Comparison of ENCODE assay signal across 1 fruit fly cellular context in the genomic region with DNA sequence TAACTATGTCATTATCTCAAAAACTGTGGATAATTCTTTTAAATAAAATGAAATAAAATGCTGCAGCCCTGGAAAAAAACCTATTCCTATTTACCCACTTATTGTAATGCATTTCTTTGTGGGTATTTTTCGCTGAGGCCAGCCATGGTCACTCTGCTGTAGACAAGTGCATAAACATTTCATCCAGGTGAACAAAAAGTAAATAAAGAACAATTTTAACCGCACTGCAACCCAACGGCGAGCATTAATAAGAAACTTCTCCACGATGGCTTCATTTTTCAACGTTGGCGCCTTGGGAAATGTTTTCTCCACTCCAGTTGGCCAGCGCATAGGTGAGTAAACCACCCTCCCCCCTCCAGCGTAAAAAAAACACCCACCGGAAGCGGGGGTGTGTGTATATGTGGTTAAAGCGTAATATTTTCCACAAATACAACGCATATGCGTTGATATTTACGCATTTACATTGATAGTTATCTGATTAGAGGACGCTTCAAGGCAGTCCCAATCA.
A peak's percentile ranks its signal among the peaks of the same experiment; 100 is the strongest.
TF ChIP-seq lines count a peak whose summit lies in the region.

Gene CG3529, plus strand, starts transcription at position 134 of the 508 bp plus-strand sequence.

TF ChIP-seq in whole organism, embryonic, 481 proteins besides CTCF, POLR2A, EP300 and RAD21 (continued from another document):
- TF ChIP-seq Poxn (GFP tag; IDR thresholded peaks at IDR 0.05; lab: Robert Waterston, UW) (no peak), gcm2 (GFP tag; optimal IDR thresholded peaks at IDR 0.05; lab: Kevin White, UChicago) (no peak), CG11504 (tag; optimal IDR thresholded peaks at IDR 0.05; lab: Kevin White, UChicago) (peak; percentile 45), Fer1 (GFP tag; optimal IDR thresholded peaks at IDR 0.05; lab: Kevin White, UChicago) (peak; percentile 62), vvl (GFP tag; IDR thresholded peaks at IDR 0.05; lab: Robert Waterston, UW) (peak; percentile 57), CG10654 (GFP tag; optimal IDR thresholded peaks at IDR 0.05; lab: Kevin White, UChicago) (no peak), ttk (GFP tag; IDR thresholded peaks at IDR 0.05; lab: Robert Waterston, UW) (peak; percentile 23; the same call in 1 of the 2 replicates), CG9797 (GFP tag; optimal IDR thresholded peaks at IDR 0.05; lab: Kevin White, UChicago) (peak; percentile 80), HmgZ (tag; optimal IDR thresholded peaks at IDR 0.05; lab: Kevin White, UChicago) (peak; percentile 3), HLH54F (GFP tag; optimal IDR thresholded peaks at IDR 0.05; lab: Kevin White, UChicago) (peak; percentile 5), CG7987 (GFP tag; optimal IDR thresholded peaks at IDR 0.05; lab: Kevin White, UChicago) (peak; percentile 4), CG9437 (GFP tag; optimal IDR thresholded peaks at IDR 0.05; lab: Kevin White, UChicago) (no peak), CG15514 (GFP tag; optimal IDR thresholded peaks at IDR 0.05; lab: Kevin White, UChicago) (peak; percentile 73), CG6791 (GFP tag; IDR thresholded peaks at IDR 0.05; lab: Robert Waterston, UW; ENCODE audit: partially characterized antibody) (0 out of 3 replicates have a peak, but pooled peaks have one; percentile 46), NfI (GFP tag; optimal IDR thresholded peaks at IDR 0.05; lab: Kevin White, UChicago) (peak; percentile 40), CG18619 (GFP tag; optimal IDR thresholded peaks at IDR 0.05; lab: Kevin White, UChicago) (no peak), bab2 (GFP tag; optimal IDR thresholded peaks at IDR 0.05; lab: Kevin White, UChicago) (no peak), CG2199 (GFP tag; IDR thresholded peaks at IDR 0.05; lab: Robert Waterston, UW) (no peak), Bdp1 (GFP tag; optimal IDR thresholded peaks at IDR 0.05; lab: Kevin White, UChicago) (peak; percentile 19), Neu2 (GFP tag; optimal IDR thresholded peaks at IDR 0.05; lab: Kevin White, UChicago; ENCODE audit: borderline replicate concordance) (no peak), CG15601 (tag; optimal IDR thresholded peaks at IDR 0.05; lab: Kevin White, UChicago) (peak; percentile 45), Adf1 (GFP tag; IDR thresholded peaks at IDR 0.05; lab: Robert Waterston, UW) (no peak), Usf (GFP tag; optimal IDR thresholded peaks at IDR 0.05; lab: Kevin White, UChicago) (no peak), slp2 (GFP tag; optimal IDR thresholded peaks at IDR 0.05; lab: Kevin White, UChicago) (peak; percentile 17), Sin3A (optimal IDR thresholded peaks at IDR 0.05; lab: Kevin White, UChicago) (peak; percentile 25), CG11696 (GFP tag; IDR thresholded peaks at IDR 0.05; lab: Robert Waterston, UW) (no peak), Hr39 (optimal IDR thresholded peaks at IDR 0.05; lab: Kevin White, UChicago) (no peak), grn (GFP tag; optimal IDR thresholded peaks at IDR 0.05; lab: Kevin White, UChicago) (no peak), CG3847 (GFP tag; IDR thresholded peaks at IDR 0.05; lab: Robert Waterston, UW) (peak; percentile 48; the same call in 1 of the 2 replicates), Sox100B (GFP tag; optimal IDR thresholded peaks at IDR 0.05; lab: Kevin White, UChicago) (peak; percentile 57), Sox102F (GFP tag; optimal IDR thresholded peaks at IDR 0.05; lab: Kevin White, UChicago) (peak; percentile 21), CG2116 (GFP tag; optimal IDR thresholded peaks at IDR 0.05; lab: Kevin White, UChicago) (peak; percentile 53), pita (GFP tag; optimal IDR thresholded peaks at IDR 0.05; lab: Kevin White, UChicago) (no peak), grau (tag; optimal IDR thresholded peaks at IDR 0.05; lab: Kevin White, UChicago) (peak; percentile 39), CG1602 (GFP tag; optimal IDR thresholded peaks at IDR 0.05; lab: Kevin White, UChicago) (peak; percentile 5), D19A (tag; optimal IDR thresholded peaks at IDR 0.05; lab: Kevin White, UChicago) (peak; percentile 44), CG11695 (GFP tag; IDR thresholded peaks at IDR 0.05; lab: Robert Waterston, UW) (no peak), phol (tag; optimal IDR thresholded peaks at IDR 0.05; lab: Kevin White, UChicago) (peak; percentile 71), Optix (GFP tag; IDR thresholded peaks at IDR 0.05; lab: Robert Waterston, UW) (no peak), chn (GFP tag; optimal IDR thresholded peaks at IDR 0.05; lab: Kevin White, UChicago) (peak; percentile 79), scrt (GFP tag; optimal IDR thresholded peaks at IDR 0.05; lab: Kevin White, UChicago) (peak; percentile 2), CG7357 (GFP tag; IDR thresholded peaks at IDR 0.05; lab: Robert Waterston, UW) (no peak), CG6813 (GFP tag; optimal IDR thresholded peaks at IDR 0.05; lab: Kevin White, UChicago) (no peak), ERR (GFP tag; optimal IDR thresholded peaks at IDR 0.05; lab: Kevin White, UChicago) (no peak), Ets65A (GFP tag; lab: Kevin White, UChicago) (peak; percentile 62), MBD-R2 (GFP tag; IDR thresholded peaks at IDR 0.05; lab: Robert Waterston, UW) (peak; percentile 53; the same call in 1 of the 2 replicates), CG10543 (GFP tag; optimal IDR thresholded peaks at IDR 0.05; lab: Kevin White, UChicago) (no peak), CG17186 (GFP tag; optimal IDR thresholded peaks at IDR 0.05; lab: Kevin White, UChicago) (peak; percentile 6), cato (GFP tag; optimal IDR thresholded peaks at IDR 0.05; lab: Kevin White, UChicago; ENCODE audit: borderline replicate concordance) (no peak), salm (tag; optimal IDR thresholded peaks at IDR 0.05; lab: Kevin White, UChicago) (no peak), prd (optimal IDR thresholded peaks at IDR 0.05; lab: Kevin White, UChicago) (no peak), prd (GFP tag; IDR thresholded peaks at IDR 0.05; lab: Robert Waterston, UW) (no peak), CG17912 (GFP tag; optimal IDR thresholded peaks at IDR 0.05; lab: Kevin White, UChicago) (no peak), CG6854 (GFP tag; optimal IDR thresholded peaks at IDR 0.05; lab: Kevin White, UChicago) (peak; percentile 17), Mad (GFP tag; optimal IDR thresholded peaks at IDR 0.05; lab: Kevin White, UChicago) (peak; percentile 18), ci (GFP tag; IDR thresholded peaks at IDR 0.05; lab: Robert Waterston, UW) (peak; percentile 54; the same call in 1 of the 3 replicates), CG15269 (tag; optimal IDR thresholded peaks at IDR 0.05; lab: Kevin White, UChicago) (peak; percentile 1), gt (GFP tag; IDR thresholded peaks at IDR 0.05; lab: Robert Waterston, UW) (no peak), gsb (GFP tag; IDR thresholded peaks at IDR 0.05; lab: Robert Waterston, UW) (0 out of 2 replicates have a peak, but pooled peaks have one; percentile 28), Tbp (GFP tag; optimal IDR thresholded peaks at IDR 0.05; lab: Kevin White, UChicago) (no peak), esg (GFP tag; conservative IDR thresholded peaks at IDR 0.05; lab: Robert Waterston, UW) (no peak), lbe (GFP tag; optimal IDR thresholded peaks at IDR 0.05; lab: Kevin White, UChicago) (peak; percentile 29), pum (GFP tag; optimal IDR thresholded peaks at IDR 0.05; lab: Kevin White, UChicago) (no peak), gcm (GFP tag; optimal IDR thresholded peaks at IDR 0.05; lab: Kevin White, UChicago) (peak; percentile 3), abd-A (tag; optimal IDR thresholded peaks at IDR 0.05; lab: Kevin White, UChicago) (no peak), zfh1 (GFP tag; IDR thresholded peaks at IDR 0.05; lab: Robert Waterston, UW) (no peak), Hmx (GFP tag; optimal IDR thresholded peaks at IDR 0.05; lab: Kevin White, UChicago) (no peak), slbo (GFP tag; IDR thresholded peaks at IDR 0.05; lab: Robert Waterston, UW) (0 out of 2 replicates have a peak, but pooled peaks have one; percentile 31), sug (tag; optimal IDR thresholded peaks at IDR 0.05; lab: Kevin White, UChicago) (peak; percentile 34), CG13287 (GFP tag; IDR thresholded peaks at IDR 0.05; lab: Robert Waterston, UW; ENCODE audit: partially characterized antibody) (peak; percentile 29; the same call in 1 of the 2 replicates), CHES-1-like (GFP tag; optimal IDR thresholded peaks at IDR 0.05; lab: Kevin White, UChicago) (peak; percentile 61), CG9215 (GFP tag; IDR thresholded peaks at IDR 0.05; lab: Robert Waterston, UW) (no peak), CG12744 (GFP tag; optimal IDR thresholded peaks at IDR 0.05; lab: Kevin White, UChicago) (no peak), bigmax (GFP tag; optimal IDR thresholded peaks at IDR 0.05; lab: Kevin White, UChicago) (peak; percentile 1), CG3281 (GFP tag; optimal IDR thresholded peaks at IDR 0.05; lab: Kevin White, UChicago) (peak; percentile 25), H2.0 (GFP tag; IDR thresholded peaks at IDR 0.05; lab: Robert Waterston, UW) (peak; percentile 27; the same call in 1 of the 2 replicates), CG2202 (tag; optimal IDR thresholded peaks at IDR 0.05; lab: Kevin White, UChicago) (peak; percentile 16), jumu (GFP tag; optimal IDR thresholded peaks at IDR 0.05; lab: Kevin White, UChicago) (no peak), CG1603 (tag; optimal IDR thresholded peaks at IDR 0.05; lab: Kevin White, UChicago) (peak; percentile 57), inv (GFP tag; IDR thresholded peaks at IDR 0.05; lab: Robert Waterston, UW; ENCODE audit: partially characterized antibody) (no peak), Spps (tag; optimal IDR thresholded peaks at IDR 0.05; lab: Kevin White, UChicago) (peak; percentile 9), sna (GFP tag; IDR thresholded peaks at IDR 0.05; lab: Robert Waterston, UW; ENCODE audit: partially characterized antibody) (no peak), lola (GFP tag; optimal IDR thresholded peaks at IDR 0.05; lab: Kevin White, UChicago) (peak in 1 of 3 experiments; percentile 1), CG17359 (tag; optimal IDR thresholded peaks at IDR 0.05; lab: Kevin White, UChicago) (peak; percentile 13), CG8944 (GFP tag; optimal IDR thresholded peaks at IDR 0.05; lab: Kevin White, UChicago) (peak; percentile 10), CG9727 (GFP tag; optimal IDR thresholded peaks at IDR 0.05; lab: Kevin White, UChicago) (peak; percentile 40), Ets97D (GFP tag; optimal IDR thresholded peaks at IDR 0.05; lab: Kevin White, UChicago) (peak; percentile 67), CG10267 (tag; optimal IDR thresholded peaks at IDR 0.05; lab: Kevin White, UChicago) (peak; percentile 43), ind (GFP tag; optimal IDR thresholded peaks at IDR 0.05; lab: Kevin White, UChicago) (no peak), CG12104 (GFP tag; optimal IDR thresholded peaks at IDR 0.05; lab: Kevin White, UChicago) (peak; percentile 21), CG8924 (tag; optimal IDR thresholded peaks at IDR 0.05; lab: Kevin White, UChicago) (peak; percentile 59), az2 (GFP tag; optimal IDR thresholded peaks at IDR 0.05; lab: Kevin White, UChicago) (peak; percentile 10), crp (GFP tag; optimal IDR thresholded peaks at IDR 0.05; lab: Kevin White, UChicago) (peak in 1 of 2 experiments; percentile 2), ems (GFP tag; optimal IDR thresholded peaks at IDR 0.05; lab: Kevin White, UChicago) (peak; percentile 8), CrebB (tag; optimal IDR thresholded peaks at IDR 0.05; lab: Kevin White, UChicago) (peak; percentile 3), Xbp1 (GFP tag; optimal IDR thresholded peaks at IDR 0.05; lab: Kevin White, UChicago) (peak; percentile 8), crol (GFP tag; IDR thresholded peaks at IDR 0.05; lab: Robert Waterston, UW) (peak; percentile 89), gem (tag; optimal IDR thresholded peaks at IDR 0.05; lab: Kevin White, UChicago) (peak; percentile 36), klu (GFP tag; IDR thresholded peaks at IDR 0.05; lab: Robert Waterston, UW) (peak; percentile 72), Nf-YA (GFP tag; IDR thresholded peaks at IDR 0.05; lab: Robert Waterston, UW) (peak; percentile 53; the same call in 1 of the 2 replicates), Nf-YC (tag; optimal IDR thresholded peaks at IDR 0.05; lab: Kevin White, UChicago) (peak; percentile 31), yki (optimal IDR thresholded peaks at IDR 0.05; lab: Kevin White, UChicago) (no peak), CG17568 (GFP tag; optimal IDR thresholded peaks at IDR 0.05; lab: Kevin White, UChicago) (peak; percentile 14), Dll (GFP tag; IDR thresholded peaks at IDR 0.05; lab: Robert Waterston, UW; ENCODE audit: partially characterized antibody) (no peak), CoRest (tag; optimal IDR thresholded peaks at IDR 0.05; lab: Kevin White, UChicago) (peak; percentile 49), fu2 (GFP tag; optimal IDR thresholded peaks at IDR 0.05; lab: Kevin White, UChicago) (no peak), CG2889 (GFP tag; IDR thresholded peaks at IDR 0.05; lab: Robert Waterston, UW) (no peak), Kr (GFP tag; optimal IDR thresholded peaks at IDR 0.05; lab: Kevin White, UChicago) (no peak), CG6689 (GFP tag; IDR thresholded peaks at IDR 0.05; lab: Robert Waterston, UW) (no peak; the same call in 1 of the 2 replicates), CG10147 (GFP tag; optimal IDR thresholded peaks at IDR 0.05; lab: Kevin White, UChicago) (peak; percentile 8), pnt (GFP tag; optimal IDR thresholded peaks at IDR 0.05; lab: Kevin White, UChicago) (no peak), dati (GFP tag; IDR thresholded peaks at IDR 0.05; lab: Robert Waterston, UW) (no peak), ewg (GFP tag; optimal IDR thresholded peaks at IDR 0.05; lab: Kevin White, UChicago) (peak; percentile 14), Eip74EF (GFP tag; optimal IDR thresholded peaks at IDR 0.05; lab: Kevin White, UChicago) (peak in 1 of 2 experiments; percentile 71), NK7.1 (GFP tag; optimal IDR thresholded peaks at IDR 0.05; lab: Kevin White, UChicago) (no peak), HLH4C (GFP tag; IDR thresholded peaks at IDR 0.05; lab: Robert Waterston, UW; ENCODE audit: partially characterized antibody) (no peak), Gug (GFP tag; IDR thresholded peaks at IDR 0.05; lab: Robert Waterston, UW) (no peak), Hmr (GFP tag; optimal IDR thresholded peaks at IDR 0.05; lab: Kevin White, UChicago) (peak; percentile 48), CG10462 (GFP tag; optimal IDR thresholded peaks at IDR 0.05; lab: Kevin White, UChicago) (no peak), knrl (GFP tag; IDR thresholded peaks at IDR 0.05; lab: Robert Waterston, UW; ENCODE audit: partially characterized antibody) (no peak), Dek (tag; optimal IDR thresholded peaks at IDR 0.05; lab: Kevin White, UChicago) (peak; percentile 39), CG11723 (GFP tag; optimal IDR thresholded peaks at IDR 0.05; lab: Kevin White, UChicago) (peak; percentile 13)
